Worm (Caenorhabditis elegans) whole organism, late embryonic: Measurements from ENCODE around the gene aat-3.

ENCODE experiments used
- hlh-8 ChIP-seq: sonication (generic microtip); optimal IDR thresholded peaks from 2 replicates; lab custom pipeline; 2016; ENCODE audit warnings: missing genotype, missing genetic modification characterization, missing compliant biosample characterization
- sdc-2 ChIP-seq: sonication (generic microtip); optimal IDR thresholded peaks from 2 replicates; lab custom pipeline; 2016; ENCODE audit warnings: missing genotype, missing genetic modification characterization, missing compliant biosample characterization

ce11 chrX:2565308-2565773, 13.3 kb downstream of the aat-3 start, which contains the start of gene F52H2.15:
- no peak for TF ChIP-seq sdc-2
- no peak for TF ChIP-seq hlh-8 (tag; lab: Kevin White, UChicago)
